Fruit fly (Drosophila melanogaster) whole organism: ENCODE measurements around the gene sdk.

ENCODE experiments used
- Dll ChIP-seq: fragments of >200 bp; optimal IDR thresholded peaks from 2 replicates; lab custom pipeline; 2017
- EcR ChIP-seq, 2 experiments: fragments of >200 bp; optimal IDR thresholded peaks; 2 replicates each; lab custom pipeline; 2017; ENCODE audit warnings: missing biosample characterization in 2 of 2, missing genetic modification characterization in 2 of 2, missing genetic modification reagents in 2 of 2

dm6 chrX:656380-656925 is 30.2 kb upstream of the sdk start:
- no peak for TF ChIP-seq Dll (lab: Kevin White, UChicago)
- no peak for TF ChIP-seq EcR (GFP tag; optimal IDR thresholded peaks at IDR 0.05; lab: Kevin White, UChicago)
